Fruit fly (Drosophila melanogaster) whole organism, prepupa: ENCODE results near the gene CG32668.

ENCODE experiments used
- Blimp-1 ChIP-seq: fragments of 200-800 bp; sonication (Bioruptor generic); optimal IDR thresholded peaks from 3 replicates; lab custom pipeline; 2017; ENCODE audit warnings: missing biosample characterization, missing genetic modification characterization, mild to moderate bottlenecking, moderate library complexity, missing genetic modification reagents
- CG10631 ChIP-seq: fragments of 200-800 bp; sonication (Bioruptor generic); optimal IDR thresholded peaks from 2 replicates; lab custom pipeline; 2016; ENCODE audit warnings: missing biosample characterization, missing genetic modification characterization
- CG15336 ChIP-seq: fragments of 200-800 bp; sonication (Bioruptor generic); IDR thresholded peaks from 2 replicates; pipeline ENCODE4 v1.3.6; 2022; ENCODE audit warnings: missing biosample characterization, missing genetic modification characterization
- CG1621 ChIP-seq: fragments of 200-800 bp; sonication (Bioruptor generic); optimal IDR thresholded peaks from 3 replicates; lab custom pipeline; 2018; ENCODE audit warnings: missing biosample characterization, mild to moderate bottlenecking, missing genetic modification characterization
- CG16779 ChIP-seq: fragments of 200-800 bp; sonication (Bioruptor generic); optimal IDR thresholded peaks from 3 replicates; lab custom pipeline; 2017; ENCODE audit warnings: missing biosample characterization, mild to moderate bottlenecking, missing genetic modification characterization
- CG3032 ChIP-seq: fragments of 200-800 bp; optimal IDR thresholded peaks from 2 replicates; lab custom pipeline; 2019; ENCODE audit warnings: missing biosample characterization, mild to moderate bottlenecking, missing genetic modification characterization, moderate library complexity
- CG31627 ChIP-seq: fragments of 200-800 bp; sonication (Bioruptor generic); optimal IDR thresholded peaks from 3 replicates; lab custom pipeline; 2016; ENCODE audit warnings: missing biosample characterization, missing genetic modification characterization
- CG32006 ChIP-seq: fragments of 200-800 bp; sonication (Bioruptor generic); optimal IDR thresholded peaks from 3 replicates; lab custom pipeline; 2017; ENCODE audit warnings: missing biosample characterization, mild to moderate bottlenecking, missing genetic modification characterization
- CG34406 ChIP-seq: fragments of 200-800 bp; sonication (Bioruptor generic); optimal IDR thresholded peaks from 3 replicates; lab custom pipeline; 2016; ENCODE audit warnings: missing biosample characterization, missing genetic modification characterization
- CG6808 ChIP-seq: fragments of 200-800 bp; sonication (Bioruptor generic); optimal IDR thresholded peaks from 3 replicates; lab custom pipeline; 2017; ENCODE audit warnings: missing biosample characterization, missing genetic modification characterization, mild to moderate bottlenecking, moderate library complexity, missing genetic modification reagents
- CG7368 ChIP-seq: fragments of 200-800 bp; sonication (Bioruptor generic); optimal IDR thresholded peaks from 3 replicates; lab custom pipeline; 2016; ENCODE audit warnings: missing biosample characterization, missing genetic modification characterization
- CG8119 ChIP-seq: fragments of 200-800 bp; sonication (Bioruptor generic); IDR thresholded peaks from 3 replicates; pipeline ENCODE4 v1.3.6; 2022; ENCODE audit warnings: missing biosample characterization, missing genetic modification characterization
- CG8319 ChIP-seq: fragments of 200-800 bp; sonication (Bioruptor generic); optimal IDR thresholded peaks from 3 replicates; lab custom pipeline; 2016; ENCODE audit warnings: missing biosample characterization, missing genetic modification characterization
- CG9139 ChIP-seq: fragments of 200-800 bp; sonication (Bioruptor generic); optimal IDR thresholded peaks from 3 replicates; lab custom pipeline; 2017; ENCODE audit warnings: missing biosample characterization, mild to moderate bottlenecking, missing genetic modification characterization
- Eip75B ChIP-seq: fragments of 200-800 bp; sonication (Bioruptor generic); optimal IDR thresholded peaks from 3 replicates; lab custom pipeline; 2016; ENCODE audit warnings: missing biosample characterization, missing genetic modification characterization
- Eip78C ChIP-seq: fragments of 200-800 bp; sonication (Bioruptor generic); peaks from one replicate; lab custom pipeline; 2016; ENCODE audit warnings: missing biosample characterization, missing genetic modification characterization
- Eip93F ChIP-seq: fragments of 200-800 bp; sonication (Bioruptor generic); optimal IDR thresholded peaks from 2 replicates; lab custom pipeline; 2016; ENCODE audit warnings: missing biosample characterization, mild to moderate bottlenecking, missing genetic modification characterization
- Ets21C ChIP-seq: fragments of 200-800 bp; sonication (Bioruptor generic); optimal IDR thresholded peaks from 3 replicates; lab custom pipeline; 2016; ENCODE audit warnings: missing biosample characterization, missing genetic modification characterization
- Ets96B ChIP-seq: fragments of 200-800 bp; optimal IDR thresholded peaks from 2 replicates; lab custom pipeline; 2019; ENCODE audit warnings: missing biosample characterization, mild to moderate bottlenecking, missing genetic modification characterization, moderate library complexity
- Gug ChIP-seq: fragments of 200-800 bp; sonication (Bioruptor generic); IDR thresholded peaks from 2 replicates; pipeline ENCODE4 v1.3.6; 2022; ENCODE audit warnings: missing biosample characterization, missing genetic modification characterization
- Hr38 ChIP-seq: sonication (Bioruptor generic); optimal IDR thresholded peaks from 2 replicates; lab custom pipeline; 2016; ENCODE audit warnings: missing biosample characterization, missing genetic modification characterization
- Hr39 ChIP-seq: fragments of 200-800 bp; sonication (Bioruptor generic); optimal IDR thresholded peaks from 2 replicates; lab custom pipeline; 2016; ENCODE audit warnings: missing biosample characterization, missing genetic modification characterization
- Hr4 ChIP-seq: fragments of 200-800 bp; sonication (Bioruptor generic); optimal IDR thresholded peaks from 3 replicates; lab custom pipeline; 2016; ENCODE audit warnings: missing biosample characterization, missing genetic modification characterization
- Lpt ChIP-seq: fragments of 200-800 bp; sonication (Bioruptor generic); optimal IDR thresholded peaks from 3 replicates; lab custom pipeline; 2016; ENCODE audit warnings: missing biosample characterization, missing genetic modification characterization
- Met ChIP-seq: fragments of 200-800 bp; sonication (Bioruptor generic); optimal IDR thresholded peaks from 3 replicates; lab custom pipeline; 2016; ENCODE audit warnings: missing biosample characterization, missing genetic modification characterization
- OdsH ChIP-seq: fragments of 200-800 bp; sonication (Bioruptor generic); optimal IDR thresholded peaks from 3 replicates; lab custom pipeline; 2016; ENCODE audit warnings: missing biosample characterization, missing genetic modification characterization
- Smox ChIP-seq: fragments of 200-800 bp; sonication (Bioruptor generic); optimal IDR thresholded peaks from 3 replicates; lab custom pipeline; 2016; ENCODE audit warnings: missing biosample characterization, missing genetic modification characterization
- Sox102F ChIP-seq: fragments of 200-800 bp; sonication (Bioruptor generic); optimal IDR thresholded peaks from 2 replicates; lab custom pipeline; 2016; ENCODE audit warnings: missing biosample characterization, mild to moderate bottlenecking, missing genetic modification characterization
- Sox14 ChIP-seq: fragments of 200-800 bp; sonication (Bioruptor generic); optimal IDR thresholded peaks from 3 replicates; lab custom pipeline; 2016; ENCODE audit warnings: missing biosample characterization, missing genetic modification characterization
- Sox15 ChIP-seq: fragments of 200-800 bp; sonication (Bioruptor generic); optimal IDR thresholded peaks from 3 replicates; lab custom pipeline; 2016; ENCODE audit warnings: missing biosample characterization, missing genetic modification characterization
- achi ChIP-seq: fragments of 200-800 bp; sonication (Bioruptor generic); optimal IDR thresholded peaks from 3 replicates; lab custom pipeline; 2016; ENCODE audit warnings: missing biosample characterization, missing genetic modification characterization
- acj6 ChIP-seq: fragments of 200-800 bp; sonication (Bioruptor generic); optimal IDR thresholded peaks from 3 replicates; lab custom pipeline; 2016; ENCODE audit warnings: missing biosample characterization, missing genetic modification characterization
- cyc ChIP-seq: fragments of 200-800 bp; sonication (Bioruptor generic); optimal IDR thresholded peaks from 3 replicates; lab custom pipeline; 2016; ENCODE audit warnings: missing biosample characterization, missing genetic modification characterization
- dsx ChIP-seq: fragments of 200-800 bp; optimal IDR thresholded peaks from 3 replicates; lab custom pipeline; 2019; ENCODE audit warnings: missing biosample characterization, mild to moderate bottlenecking, missing genetic modification characterization, moderate library complexity; ENCODE audit not compliant: poor library complexity, severe bottlenecking
- eg ChIP-seq: fragments of 200-800 bp; sonication (Bioruptor generic); IDR thresholded peaks from 3 replicates; pipeline ENCODE4 v1.3.6; 2022; ENCODE audit warnings: missing biosample characterization, missing genetic modification characterization
- fd59A ChIP-seq: fragments of 200-800 bp; sonication (Bioruptor generic); optimal IDR thresholded peaks from 2 replicates; lab custom pipeline; 2017; ENCODE audit warnings: missing biosample characterization, mild to moderate bottlenecking, missing genetic modification characterization, missing genetic modification reagents
- fkh ChIP-seq: fragments of 200-800 bp; sonication (Bioruptor generic); optimal IDR thresholded peaks from 3 replicates; lab custom pipeline; 2017; ENCODE audit warnings: missing biosample characterization, mild to moderate bottlenecking, missing genetic modification characterization, moderate library complexity
- lz ChIP-seq: fragments of 200-800 bp; sonication (Bioruptor generic); optimal IDR thresholded peaks from 3 replicates; lab custom pipeline; 2016; ENCODE audit warnings: missing biosample characterization, missing genetic modification characterization
- pdm3 ChIP-seq: fragments of 200-800 bp; sonication (Bioruptor generic); optimal IDR thresholded peaks from 3 replicates; lab custom pipeline; 2016; ENCODE audit warnings: missing biosample characterization, missing genetic modification characterization
- salr ChIP-seq, 2 experiments: fragments of 200-800 bp; sonication (Bioruptor generic); optimal IDR thresholded peaks; 3 replicates each; lab custom pipeline; 2016 to 2018; ENCODE audit warnings: missing biosample characterization in 2 of 2, missing genetic modification characterization in 2 of 2, mild to moderate bottlenecking in 1 of 2
- spab ChIP-seq: fragments of 200-800 bp; sonication (Bioruptor generic); optimal IDR thresholded peaks from 2 replicates; lab custom pipeline; 2017; ENCODE audit warnings: missing biosample characterization, mild to moderate bottlenecking, missing genetic modification characterization, missing genetic modification reagents
- ss ChIP-seq, 2 experiments: fragments of 200-800 bp; sonication (Bioruptor generic); optimal IDR thresholded peaks; 2 replicates in 1 of 2; 3 replicates in 1 of 2; lab custom pipeline; 2017 to 2018; ENCODE audit warnings: mild to moderate bottlenecking in 2 of 2, missing biosample characterization in 2 of 2, missing genetic modification characterization in 2 of 2, moderate library complexity in 1 of 2
- svp ChIP-seq: fragments of 200-800 bp; sonication (Bioruptor generic); peaks from one replicate; lab custom pipeline; 2016; ENCODE audit warnings: missing biosample characterization, missing genetic modification characterization
- topi ChIP-seq: fragments of 200-800 bp; sonication (Bioruptor generic); optimal IDR thresholded peaks from 3 replicates; lab custom pipeline; 2016; ENCODE audit warnings: missing biosample characterization, missing genetic modification characterization
- vri ChIP-seq: fragments of 200-800 bp; sonication (Bioruptor generic); optimal IDR thresholded peaks from 3 replicates; lab custom pipeline; 2016; ENCODE audit warnings: missing biosample characterization, mild to moderate bottlenecking, missing genetic modification characterization

The CG32668 gene

DNA sequence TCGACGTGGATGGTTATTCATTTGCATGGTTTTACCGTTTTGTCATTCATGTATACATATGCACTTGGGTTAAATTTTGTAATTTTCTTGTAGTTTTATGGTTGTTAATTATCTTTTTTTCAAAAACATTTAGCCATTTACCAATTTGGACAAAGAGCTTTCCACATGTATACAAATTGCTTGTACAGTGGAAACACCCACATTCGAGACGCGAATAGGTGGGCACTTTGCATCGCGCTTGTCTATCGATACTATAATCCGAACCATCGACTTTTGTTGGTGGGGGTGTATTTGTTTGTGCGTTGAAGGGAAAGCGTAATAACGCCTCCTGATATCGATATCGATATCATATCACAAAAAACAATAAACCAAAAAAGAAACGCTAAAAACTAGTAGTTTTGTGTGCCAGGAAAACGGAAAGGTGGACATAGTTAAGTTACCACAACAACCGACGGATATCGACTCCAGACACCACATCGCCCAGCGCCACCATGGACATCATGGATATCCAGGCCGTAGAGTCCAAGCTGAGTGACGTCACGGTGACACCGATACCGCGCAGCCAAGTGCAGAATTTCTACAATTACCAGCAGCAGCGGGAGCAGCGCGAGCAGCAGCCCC, 21.9 kb downstream of the CG32668 start, which contains the start of gene CDK2AP1:
Gene CDK2AP1, plus strand, starts transcription at position 294 of the 621 bp plus-strand sequence.
- TF ChIP-seq Gug: no peak
- no peak for TF ChIP-seq CG16779 (tag; lab: Kevin White, UChicago)
- no peak for TF ChIP-seq CG34406
- TF ChIP-seq CG9139: no peak
- TF ChIP-seq fkh (GFP tag; lab: Kevin White, UChicago): peak; percentile 6
- no peak for TF ChIP-seq Lpt
- TF ChIP-seq CG8119 (GFP tag; lab: Robert Waterston, UW): no peak
- no peak for TF ChIP-seq achi (GFP tag; lab: Kevin White, UChicago)
- TF ChIP-seq Sox14: peak; percentile 54
- peak; percentile 7 for TF ChIP-seq cyc (GFP tag; lab: Kevin White, UChicago)
- TF ChIP-seq vri: peak; percentile 18
- TF ChIP-seq fd59A (GFP tag; lab: Kevin White, UChicago): no peak
- TF ChIP-seq CG3032 (tag; lab: Kevin White, UChicago): peak; percentile 30
- TF ChIP-seq CG31627: peak; percentile 36
- no peak for TF ChIP-seq Eip93F
- peak; percentile 10 for TF ChIP-seq dsx
- peak; percentile 30 for TF ChIP-seq pdm3 (GFP tag; lab: Kevin White, UChicago)
- peak; percentile 12 for TF ChIP-seq CG10631 (GFP tag; lab: Kevin White, UChicago)
- TF ChIP-seq acj6 (GFP tag; lab: Kevin White, UChicago): no peak
- TF ChIP-seq CG1621 (tag; lab: Kevin White, UChicago): peak; percentile 74
- peak; percentile 34 for TF ChIP-seq Hr39
- no peak for TF ChIP-seq spab (GFP tag; lab: Kevin White, UChicago)
- peak; percentile 7 for TF ChIP-seq CG32006 (GFP tag; lab: Kevin White, UChicago)
- no peak for TF ChIP-seq Met (GFP tag; lab: Kevin White, UChicago)
- no peak for TF ChIP-seq Blimp-1 (GFP tag; lab: Kevin White, UChicago)
- TF ChIP-seq ss (GFP tag; optimal IDR thresholded peaks at IDR 0.05; lab: Kevin White, UChicago): no peak
- no peak for TF ChIP-seq Sox15
- TF ChIP-seq OdsH: peak; percentile 3
- no peak for TF ChIP-seq CG15336

DNA sequence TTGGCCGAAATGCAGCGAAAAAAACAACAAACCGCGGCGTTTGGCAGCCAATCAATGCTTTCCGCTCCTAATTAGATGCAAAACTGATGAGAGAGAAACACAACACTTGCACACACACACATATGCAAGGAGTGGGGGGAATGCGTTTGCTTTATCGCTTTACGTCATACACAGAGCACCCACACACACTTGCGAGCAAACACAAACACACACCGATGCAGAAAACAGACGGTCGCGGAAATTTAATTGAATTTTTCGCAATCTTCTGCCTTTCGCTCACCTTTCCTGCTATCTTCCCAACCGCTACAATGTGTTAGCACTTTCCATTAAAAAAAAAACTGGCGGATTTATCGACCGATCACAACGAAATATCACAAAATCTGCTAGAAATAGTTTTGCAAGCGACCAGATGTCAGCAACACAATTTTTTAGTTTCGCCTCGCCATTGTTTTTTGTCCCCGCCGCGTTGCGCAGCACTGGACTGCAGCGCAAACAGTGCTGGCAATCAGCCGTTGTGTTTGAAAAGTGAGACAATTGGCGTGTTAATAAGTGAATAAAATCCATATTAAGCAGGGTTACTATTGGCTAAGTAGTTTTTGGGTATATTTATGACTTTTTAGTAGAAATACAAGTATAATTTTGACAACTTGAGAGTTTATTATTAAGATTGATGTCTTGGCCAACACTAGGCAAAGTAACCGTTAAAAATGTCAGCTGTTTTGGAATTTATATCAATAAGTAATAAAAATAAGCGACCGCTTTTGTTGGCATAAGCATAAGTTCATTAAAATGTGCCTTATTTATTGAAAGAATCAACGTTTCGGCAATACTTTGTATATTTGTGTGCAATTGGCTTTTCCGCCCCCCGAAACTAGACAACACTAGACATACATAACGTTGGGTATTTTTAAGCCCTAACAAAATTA, 22.7 kb downstream of the CG32668 start, which contains the start of gene Klp10A:
Gene Klp10A, minus strand, starts transcription at position 532 of the 926 bp plus-strand sequence.
- TF ChIP-seq Eip75B (GFP tag; lab: Kevin White, UChicago) (no peak), lz (GFP tag; lab: Kevin White, UChicago) (peak; percentile 48), CG9139 (peak; percentile 2), Ets21C (GFP tag; lab: Kevin White, UChicago) (no peak), CG10631 (GFP tag; lab: Kevin White, UChicago) (peak; percentile 36), Hr39 (peak; percentile 1), vri (peak; percentile 87), Sox14 (peak; percentile 51), acj6 (GFP tag; lab: Kevin White, UChicago) (peak; percentile 4), Ets96B (tag; lab: Kevin White, UChicago) (no peak), CG31627 (peak; percentile 39), CG1621 (tag; lab: Kevin White, UChicago) (no peak), CG16779 (tag; lab: Kevin White, UChicago) (no peak), CG6808 (no peak), fd59A (GFP tag; lab: Kevin White, UChicago) (no peak), Hr4 (GFP tag; lab: Kevin White, UChicago) (no peak), Smox (GFP tag; lab: Kevin White, UChicago) (no peak), CG3032 (tag; lab: Kevin White, UChicago) (no peak), spab (GFP tag; lab: Kevin White, UChicago) (no peak), eg (GFP tag; lab: Robert Waterston, UW) (no peak), topi (GFP tag; lab: Kevin White, UChicago) (peak; percentile 37), salr (GFP tag; optimal IDR thresholded peaks at IDR 0.05; lab: Kevin White, UChicago) (no peak), pdm3 (GFP tag; lab: Kevin White, UChicago) (no peak), CG7368 (GFP tag; lab: Kevin White, UChicago) (peak; percentile 34), Sox102F (GFP tag; lab: Kevin White, UChicago) (no peak), cyc (GFP tag; lab: Kevin White, UChicago) (peak; percentile 39), fkh (GFP tag; lab: Kevin White, UChicago) (peak; percentile 31), Eip78C (GFP tag; lab: Kevin White, UChicago) (peak; percentile 77), Eip93F (no peak), svp (GFP tag; lab: Kevin White, UChicago) (peak; percentile 76), ss (GFP tag; optimal IDR thresholded peaks at IDR 0.05; lab: Kevin White, UChicago) (no peak), CG8319 (GFP tag; lab: Kevin White, UChicago) (peak; percentile 2), Met (GFP tag; lab: Kevin White, UChicago) (peak; percentile 39), Hr38 (no peak)
